Fruit fly (Drosophila melanogaster) whole organism, embryonic: ENCODE measurements around the gene CG8135.

ENCODE experiments used
- Awh ChIP-seq: fragments of 200-800 bp; sonication (Bioruptor generic); IDR thresholded peaks from 2 replicates; pipeline ENCODE4, ENCODE4 v1.3.6; 2022; ENCODE audit warnings: missing biosample characterization, missing genetic modification characterization
- CG1024 ChIP-seq: fragments of 200-800 bp; sonication (Bioruptor generic); IDR thresholded peaks from 2 replicates; pipeline ENCODE4 v1.3.6; 2022; ENCODE audit warnings: missing biosample characterization, missing genetic modification characterization
- CG10979 ChIP-seq: fragments of 200-800 bp; sonication (Bioruptor generic); optimal IDR thresholded peaks from 2 replicates; lab custom pipeline; 2018; ENCODE audit warnings: missing biosample characterization, mild to moderate bottlenecking, missing genetic modification characterization, moderate library complexity
- CG11247 ChIP-seq: fragments of 200-800 bp; sonication (Bioruptor generic); IDR thresholded peaks from 2 replicates; pipeline ENCODE4 v1.3.6; 2022; ENCODE audit warnings: missing biosample characterization, missing genetic modification characterization
- CG11504 ChIP-seq: fragments of 200-800 bp; sonication (Bioruptor generic); optimal IDR thresholded peaks from 3 replicates; lab custom pipeline; 2019; ENCODE audit warnings: missing biosample characterization, mild to moderate bottlenecking, missing genetic modification characterization, moderate library complexity
- CG14667 ChIP-seq: fragments of 200-800 bp; sonication (Bioruptor generic); IDR thresholded peaks from 2 replicates; pipeline ENCODE4 v1.3.6; 2022; ENCODE audit warnings: missing biosample characterization, missing genetic modification characterization
- CG1529 ChIP-seq: fragments of 200-800 bp; sonication (Bioruptor generic); optimal IDR thresholded peaks from 3 replicates; lab custom pipeline; 2018; ENCODE audit warnings: missing biosample characterization, missing genetic modification characterization
- CG17612 ChIP-seq: fragments of 200-800 bp; sonication (Bioruptor generic); IDR thresholded peaks from 2 replicates; pipeline ENCODE4 v1.3.6; 2022; ENCODE audit warnings: missing biosample characterization, missing genetic modification characterization
- CG18599 ChIP-seq: fragments of 200-800 bp; sonication (Bioruptor generic); optimal IDR thresholded peaks from 3 replicates; lab custom pipeline; 2017; ENCODE audit warnings: missing biosample characterization, missing genetic modification characterization, mild to moderate bottlenecking, moderate library complexity, missing genetic modification reagents
- CG2678 ChIP-seq: fragments of 200-800 bp; sonication (Bioruptor generic); optimal IDR thresholded peaks from 3 replicates; lab custom pipeline; 2019; ENCODE audit warnings: missing biosample characterization, mild to moderate bottlenecking, missing genetic modification characterization, moderate library complexity
- CG33213 ChIP-seq: fragments of 200-800 bp; sonication (Bioruptor generic); optimal IDR thresholded peaks from 3 replicates; lab custom pipeline; 2016; ENCODE audit warnings: missing biosample characterization, missing genetic modification characterization
- CG7271 ChIP-seq: fragments of 200-800 bp; sonication (Bioruptor generic); optimal IDR thresholded peaks from 2 replicates; lab custom pipeline; 2018; ENCODE audit warnings: missing biosample characterization, mild to moderate bottlenecking, missing genetic modification characterization, moderate library complexity
- CG8281 ChIP-seq: fragments of 200-800 bp; sonication (Bioruptor generic); optimal IDR thresholded peaks from 2 replicates; lab custom pipeline; 2018; ENCODE audit warnings: missing biosample characterization, mild to moderate bottlenecking, missing genetic modification characterization, moderate library complexity
- CG9609 ChIP-seq: fragments of 200-800 bp; sonication (Bioruptor generic); optimal IDR thresholded peaks from 3 replicates; lab custom pipeline; 2016; ENCODE audit warnings: missing biosample characterization, missing genetic modification characterization
- Dek ChIP-seq: fragments of 200-800 bp; sonication (Bioruptor generic); optimal IDR thresholded peaks from 3 replicates; lab custom pipeline; 2019; ENCODE audit warnings: missing biosample characterization, mild to moderate bottlenecking, missing genetic modification characterization, moderate library complexity
- Fer2 ChIP-seq: fragments of 200-800 bp; sonication (Bioruptor generic); optimal IDR thresholded peaks from 2 replicates; lab custom pipeline; 2018; ENCODE audit warnings: missing biosample characterization, mild to moderate bottlenecking, missing genetic modification characterization, moderate library complexity
- H15 ChIP-seq: fragments of 200-800 bp; sonication (Bioruptor generic); IDR thresholded peaks from 3 replicates; pipeline ENCODE4 v1.3.6; 2022; ENCODE audit warnings: missing biosample characterization, missing genetic modification characterization
- H2.0 ChIP-seq: fragments of 200-800 bp; sonication (Bioruptor generic); IDR thresholded peaks from 2 replicates; pipeline ENCODE4 v1.3.6; 2022; ENCODE audit warnings: missing biosample characterization, missing genetic modification characterization
- HLH54F ChIP-seq: fragments of 200-800 bp; sonication (Bioruptor generic); optimal IDR thresholded peaks from 3 replicates; lab custom pipeline; 2016; ENCODE audit warnings: missing biosample characterization, missing genetic modification characterization
- Lpt ChIP-seq: fragments of >200 bp; optimal IDR thresholded peaks from 2 replicates; lab custom pipeline; 2018; ENCODE audit warnings: missing biosample characterization, missing genetic modification characterization
- NFAT ChIP-seq: fragments of 200-800 bp; sonication (Bioruptor generic); IDR thresholded peaks from 2 replicates; pipeline ENCODE4 v1.3.6; 2022; ENCODE audit warnings: missing biosample characterization, missing genetic modification characterization
- Opbp ChIP-seq: fragments of 200-800 bp; sonication (Bioruptor generic); IDR thresholded peaks from 3 replicates; pipeline ENCODE4 v1.3.6; 2022; ENCODE audit warnings: missing biosample characterization, missing genetic modification characterization; ENCODE audit not compliant: partially characterized antibody
- Pdp1 ChIP-seq, 2 experiments: fragments of 200-800 bp; sonication (Bioruptor generic); optimal IDR thresholded peaks; 3 replicates each; lab custom pipeline; 2016; ENCODE audit warnings: missing biosample characterization in 2 of 2, missing genetic modification characterization in 2 of 2, mild to moderate bottlenecking in 1 of 2, moderate library complexity in 1 of 2
- Stat92E ChIP-seq, 3 experiments: fragments of >200 bp in 2 of 3; fragments of 200-800 bp in 1 of 3; sonication (Bioruptor generic) in 1 of 3; optimal IDR thresholded peaks; 2 replicates each; lab custom pipeline; 2017 to 2019; ENCODE audit warnings: missing biosample characterization in 3 of 3, missing genetic modification characterization in 3 of 3, mild to moderate bottlenecking in 1 of 3, moderate library complexity in 1 of 3
- TFAM ChIP-seq: fragments of 200-800 bp; sonication (Bioruptor generic); optimal IDR thresholded peaks from 2 replicates; lab custom pipeline; 2017; ENCODE audit warnings: missing biosample characterization, missing genetic modification characterization, inconsistent platforms
- Vsx1 ChIP-seq: fragments of 200-800 bp; sonication (Bioruptor generic); optimal IDR thresholded peaks from 2 replicates; lab custom pipeline; 2017; ENCODE audit warnings: missing biosample characterization, mild to moderate bottlenecking, missing genetic modification characterization, missing genetic modification reagents
- bigmax ChIP-seq: fragments of 200-800 bp; sonication (Bioruptor generic); optimal IDR thresholded peaks from 2 replicates; lab custom pipeline; 2018; ENCODE audit warnings: missing biosample characterization, mild to moderate bottlenecking, missing genetic modification characterization
- bsh ChIP-seq, 2 experiments: fragments of 200-800 bp; sonication (Bioruptor generic); optimal IDR thresholded peaks; 2 replicates each; lab custom pipeline; 2017 to 2018; ENCODE audit warnings: mild to moderate bottlenecking in 2 of 2, missing biosample characterization in 2 of 2, missing genetic modification characterization in 2 of 2, moderate library complexity in 1 of 2
- cad ChIP-seq: fragments of >200 bp; optimal IDR thresholded peaks from 2 replicates; lab custom pipeline; 2017; ENCODE audit warnings: missing biosample characterization, missing genetic modification characterization
- cas ChIP-seq: fragments of 200-800 bp; sonication (Bioruptor generic); IDR thresholded peaks from 2 replicates; pipeline ENCODE4 v1.3.6; 2022; ENCODE audit warnings: missing biosample characterization, missing genetic modification characterization
- chinmo ChIP-seq: fragments of 200-800 bp; sonication (Bioruptor generic); IDR thresholded peaks from 4 replicates; pipeline ENCODE4 v1.3.6; 2022; ENCODE audit warnings: missing biosample characterization, missing genetic modification characterization; ENCODE audit not compliant: partially characterized antibody
- crol ChIP-seq: fragments of 200-800 bp; sonication (Bioruptor generic); IDR thresholded peaks from 2 replicates; pipeline ENCODE4 v1.3.6; 2022; ENCODE audit warnings: missing biosample characterization, missing genetic modification characterization
- fd64A ChIP-seq: fragments of 200-800 bp; sonication (Bioruptor generic); optimal IDR thresholded peaks from 3 replicates; lab custom pipeline; 2018; ENCODE audit warnings: missing biosample characterization, mild to moderate bottlenecking, missing genetic modification characterization
- grau ChIP-seq: fragments of 200-800 bp; optimal IDR thresholded peaks from 3 replicates; lab custom pipeline; 2019; ENCODE audit warnings: missing biosample characterization, mild to moderate bottlenecking, missing genetic modification characterization, moderate library complexity
- gsb-n ChIP-seq: fragments of 200-800 bp; sonication (Bioruptor generic); optimal IDR thresholded peaks from 3 replicates; lab custom pipeline; 2018; ENCODE audit warnings: missing biosample characterization, mild to moderate bottlenecking, missing genetic modification characterization
- hkb ChIP-seq, 2 experiments: fragments of 200-800 bp in 1 of 2; fragments of >200 bp in 1 of 2; sonication (Bioruptor generic) in 1 of 2; IDR thresholded peaks in 1 of 2; optimal IDR thresholded peaks in 1 of 2; 2 replicates each; pipeline versions ENCODE4 v1.3.6 to Lab custom; 2017 to 2022; ENCODE audit warnings: missing biosample characterization in 1 of 2, missing genetic modification characterization in 1 of 2
- kay ChIP-seq: fragments of 200-800 bp; sonication (Bioruptor generic); optimal IDR thresholded peaks from 2 replicates; lab custom pipeline; 2016; ENCODE audit warnings: missing biosample characterization, missing genetic modification characterization
- nau ChIP-seq: fragments of 200-800 bp; sonication (Bioruptor generic); optimal IDR thresholded peaks from 3 replicates; lab custom pipeline; 2017; ENCODE audit warnings: missing biosample characterization, mild to moderate bottlenecking, missing genetic modification characterization, missing genetic modification reagents
- pan ChIP-seq, 4 experiments: fragments of >200 bp in 3 of 4; fragments of 200-800 bp in 1 of 4; sonication (Bioruptor generic) in 1 of 4; optimal IDR thresholded peaks in 3 of 4; IDR thresholded peaks in 1 of 4; 2 replicates each; pipeline versions ENCODE4 v1.3.6 to Lab custom; 2017 to 2022; ENCODE audit warnings: missing biosample characterization in 2 of 4, missing genetic modification characterization in 2 of 4, mixed read lengths in 1 of 4
- prd ChIP-seq, 3 experiments: fragments of >200 bp in 2 of 3; fragments of 200-800 bp in 1 of 3; sonication (Bioruptor generic) in 1 of 3; optimal IDR thresholded peaks in 2 of 3; IDR thresholded peaks in 1 of 3; 2 replicates in 2 of 3; 3 replicates in 1 of 3; pipeline versions ENCODE4 v1.3.6 to Lab custom; 2017 to 2022; ENCODE audit warnings: missing biosample characterization in 1 of 3, missing genetic modification characterization in 1 of 3
- sens ChIP-seq: fragments of 200-800 bp; sonication (Bioruptor generic); peaks from one replicate; lab custom pipeline; 2016; ENCODE audit warnings: missing biosample characterization, missing genetic modification characterization
- slbo ChIP-seq: fragments of 200-800 bp; sonication (Bioruptor generic); IDR thresholded peaks from 2 replicates; pipeline ENCODE4 v1.3.6; 2022; ENCODE audit warnings: missing biosample characterization, missing genetic modification characterization
- sr ChIP-seq: fragments of 200-800 bp; sonication (Bioruptor generic); IDR thresholded peaks from 3 replicates; pipeline ENCODE4 v1.3.6; 2022; ENCODE audit warnings: missing biosample characterization, missing genetic modification characterization
- trem ChIP-seq: fragments of 200-800 bp; optimal IDR thresholded peaks from 3 replicates; lab custom pipeline; 2019; ENCODE audit warnings: missing biosample characterization, mild to moderate bottlenecking, missing genetic modification characterization, moderate library complexity
- tx ChIP-seq: fragments of 200-800 bp; sonication (Bioruptor generic); optimal IDR thresholded peaks from 2 replicates; lab custom pipeline; 2016; ENCODE audit warnings: missing biosample characterization, missing genetic modification characterization
- usp ChIP-seq: fragments of >200 bp; optimal IDR thresholded peaks from 2 replicates; lab custom pipeline; 2017; ENCODE audit warnings: missing biosample characterization, missing genetic modification characterization
- zen2 ChIP-seq: fragments of 200-800 bp; sonication (Bioruptor generic); IDR thresholded peaks from 3 replicates; pipeline ENCODE4 v1.3.6; 2022; ENCODE audit warnings: missing biosample characterization, missing genetic modification characterization; ENCODE audit not compliant: partially characterized antibody

Gene CG8135

dm6 chr3R:9394385-9395042 is 9.7 kb upstream of the CG8135 start, which contains the start of gene FER (continued):
- TF ChIP-seq sens (peak; percentile 84), gsb-n (no peak), kay (GFP tag; lab: Kevin White, UChicago) (no peak), CG11247 (GFP tag; lab: Robert Waterston, UW) (no peak), prd (optimal IDR thresholded peaks at IDR 0.05; lab: Kevin White, UChicago) (no peak), prd (GFP tag; IDR thresholded peaks at IDR 0.05; lab: Robert Waterston, UW) (0 out of 3 replicates have a peak, but pooled peaks have one; percentile 29), CG1024 (GFP tag; lab: Robert Waterston, UW) (peak; percentile 2; the same call in 1 of the 2 replicates), nau (GFP tag; lab: Kevin White, UChicago) (peak; percentile 13), zen2 (no peak), CG7271 (tag; lab: Kevin White, UChicago) (no peak), Awh (GFP tag; lab: Robert Waterston, UW) (0 out of 2 replicates have a peak, but pooled peaks have one; percentile 45), CG1529 (GFP tag; lab: Kevin White, UChicago) (peak; percentile 35), Dek (tag; lab: Kevin White, UChicago) (peak; percentile 24), usp (GFP tag; lab: Kevin White, UChicago) (no peak), CG9609 (GFP tag; lab: Kevin White, UChicago) (no peak), bsh (GFP tag; optimal IDR thresholded peaks at IDR 0.05; lab: Kevin White, UChicago) (peak; percentile 1 to 22), H15 (GFP tag; lab: Robert Waterston, UW) (no peak), Opbp (peak; percentile 70), fd64A (GFP tag; lab: Kevin White, UChicago) (peak; percentile 41), CG10979 (tag; lab: Kevin White, UChicago) (peak; percentile 31), chinmo (peak; percentile 97), Stat92E (GFP tag; optimal IDR thresholded peaks at IDR 0.05; lab: Kevin White, UChicago) (peak in 1 of 3 experiments; percentile 71), pan (optimal IDR thresholded peaks at IDR 0.05; lab: Kevin White, UChicago) (no peak), pan (GFP tag; optimal IDR thresholded peaks at IDR 0.05 in 1 of 2, IDR thresholded peaks at IDR 0.05 in 1 of 2) (peak in 1 of 2 experiments; percentile 66), TFAM (no peak), CG14667 (GFP tag; lab: Robert Waterston, UW) (no peak), tx (GFP tag; lab: Kevin White, UChicago) (no peak), cas (no peak), Fer2 (tag; lab: Kevin White, UChicago) (no peak), HLH54F (GFP tag; lab: Kevin White, UChicago) (peak; percentile 0), Pdp1 (GFP tag; optimal IDR thresholded peaks at IDR 0.05; lab: Kevin White, UChicago) (peak in 1 of 2 experiments; percentile 24), slbo (GFP tag; lab: Robert Waterston, UW) (peak; percentile 50), hkb (optimal IDR thresholded peaks at IDR 0.05; lab: Kevin White, UChicago) (no peak), hkb (GFP tag; IDR thresholded peaks at IDR 0.05; lab: Robert Waterston, UW) (peak; percentile 47), NFAT (GFP tag; lab: Robert Waterston, UW) (peak; percentile 68), bigmax (no peak), cad (GFP tag; lab: Kevin White, UChicago) (no peak), sr (GFP tag; lab: Robert Waterston, UW) (peak; percentile 56; the same call in 2 of the 3 replicates), CG18599 (GFP tag; lab: Kevin White, UChicago) (peak; percentile 45), CG17612 (GFP tag; lab: Robert Waterston, UW) (no peak), Lpt (GFP tag; lab: Kevin White, UChicago) (no peak), grau (peak; percentile 11), CG11504 (tag; lab: Kevin White, UChicago) (peak; percentile 1), CG2678 (tag; lab: Kevin White, UChicago) (peak; percentile 31), crol (GFP tag; lab: Robert Waterston, UW) (no peak), CG33213 (GFP tag; lab: Kevin White, UChicago) (peak; percentile 34), trem (tag; lab: Kevin White, UChicago) (no peak), Vsx1 (GFP tag; lab: Kevin White, UChicago) (peak; percentile 12), H2.0 (GFP tag; lab: Robert Waterston, UW) (0 out of 2 replicates have a peak, but pooled peaks have one; percentile 27), CG8281 (tag; lab: Kevin White, UChicago) (no peak)
